Worm (Caenorhabditis elegans): ENCODE data around the gene sym-3.
A peak's percentile ranks its signal among the peaks of the same experiment; 100 is the strongest.

- TF ChIP-seq him-1 (tag; optimal IDR thresholded peaks at IDR 0.05) (peak; percentile 89), dao-5 (tag; optimal IDR thresholded peaks at IDR 0.05) (peak; percentile 84)
Observed at ce11 chrX:5801156-5801592, 27.6 kb downstream of the sym-3 start.

Data from whole organism, L4/young adult.